Fruit fly (Drosophila melanogaster): ENCODE results near the gene CG13643.

Gene CG13643

DNA sequence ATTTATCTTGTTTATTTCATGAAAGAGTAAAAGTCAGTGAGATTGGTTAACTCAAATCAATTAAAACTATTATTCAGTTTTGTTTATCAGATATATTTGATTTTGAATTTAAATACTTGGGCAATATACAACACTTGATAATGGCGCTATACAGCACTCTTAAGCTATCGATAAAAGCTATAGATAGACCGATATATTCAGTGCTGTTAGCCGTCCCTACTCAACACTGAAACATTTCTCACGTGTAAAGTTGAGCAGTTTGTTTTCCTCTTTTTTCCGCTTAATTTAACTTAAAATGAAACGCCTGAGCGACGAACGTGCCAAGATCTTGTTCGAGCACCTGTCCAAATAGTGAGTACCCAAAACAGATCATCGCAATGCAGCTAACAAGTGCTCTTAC is 55.4 kb downstream of the CG13643 start, which contains the start of gene CG7006 (continued):
- peak; percentile 44; the same call in 1 of the 3 replicates for TF ChIP-seq CG6175 (GFP tag; IDR thresholded peaks at IDR 0.05)
- peak; percentile 85 for TF ChIP-seq CG16779 (GFP tag; IDR thresholded peaks at IDR 0.05)
- TF ChIP-seq pho (GFP tag; optimal IDR thresholded peaks at IDR 0.05), result peak; percentile 84
- no peak for TF ChIP-seq twi (tag; optimal IDR thresholded peaks at IDR 0.05)
- TF ChIP-seq HmgZ (tag; optimal IDR thresholded peaks at IDR 0.05), result peak; percentile 87
- TF ChIP-seq fu2 (GFP tag; optimal IDR thresholded peaks at IDR 0.05), result peak; percentile 76
- TF ChIP-seq CG7357 (GFP tag; IDR thresholded peaks at IDR 0.05), result no peak
- TF ChIP-seq trem (tag; optimal IDR thresholded peaks at IDR 0.05), result peak; percentile 74
- no peak for TF ChIP-seq unpg (GFP tag; optimal IDR thresholded peaks at IDR 0.05)
- no peak; the same call in 1 of the 2 replicates for TF ChIP-seq ro (GFP tag; IDR thresholded peaks at IDR 0.05)
- no peak for TF ChIP-seq CG6683 (GFP tag; optimal IDR thresholded peaks at IDR 0.05)
- no peak for TF ChIP-seq ATbp (GFP tag; optimal IDR thresholded peaks at IDR 0.05)
- peak; percentile 35 for TF ChIP-seq Six4 (GFP tag; optimal IDR thresholded peaks at IDR 0.05)
- peak; percentile 69 for TF ChIP-seq Side (GFP tag; optimal IDR thresholded peaks at IDR 0.05)
- peak; percentile 87 for TF ChIP-seq Dad (GFP tag; optimal IDR thresholded peaks at IDR 0.05)
- no peak for TF ChIP-seq Oaz (GFP tag; IDR thresholded peaks at IDR 0.05)
- no peak for TF ChIP-seq CG2202 (tag; optimal IDR thresholded peaks at IDR 0.05)
- TF ChIP-seq ewg (GFP tag; optimal IDR thresholded peaks at IDR 0.05), result peak; percentile 15
- TF ChIP-seq CG12769 (tag; optimal IDR thresholded peaks at IDR 0.05), result peak; percentile 87
- TF ChIP-seq MESR4 (GFP tag; optimal IDR thresholded peaks at IDR 0.05), result peak; percentile 72
- TF ChIP-seq lbe (GFP tag; optimal IDR thresholded peaks at IDR 0.05), result no peak
- TF ChIP-seq CG10366 (GFP tag; IDR thresholded peaks at IDR 0.05), result peak; percentile 53
- no peak for TF ChIP-seq Sox100B (GFP tag; optimal IDR thresholded peaks at IDR 0.05)
- TF ChIP-seq slp2 (GFP tag; optimal IDR thresholded peaks at IDR 0.05), result peak; percentile 60
- peak; percentile 48 for TF ChIP-seq Atf3 (GFP tag; optimal IDR thresholded peaks at IDR 0.05)
- no peak for TF ChIP-seq Trl (optimal IDR thresholded peaks at IDR 0.05)
- TF ChIP-seq Trl (GFP tag; optimal IDR thresholded peaks at IDR 0.05), result peak; percentile 82
- TF ChIP-seq CG34224 (GFP tag; IDR thresholded peaks at IDR 0.05; ENCODE audit: partially characterized antibody), result peak; percentile 72
- TF ChIP-seq CG34376 (GFP tag; optimal IDR thresholded peaks at IDR 0.05), result peak; percentile 33
- TF ChIP-seq D (optimal IDR thresholded peaks at IDR 0.05), result no peak
- TF ChIP-seq D (GFP tag; optimal IDR thresholded peaks at IDR 0.05), result no peak
- TF ChIP-seq CG11560 (tag; IDR thresholded peaks at IDR 0.05), result peak; percentile 60; the same call in 2 of the 3 replicates
- TF ChIP-seq MBD-R2 (GFP tag; IDR thresholded peaks at IDR 0.05), result peak; percentile 81
- no peak for TF ChIP-seq esg (GFP tag; conservative IDR thresholded peaks at IDR 0.05)
- TF ChIP-seq tx (GFP tag; optimal IDR thresholded peaks at IDR 0.05), result peak; percentile 75
- peak; percentile 36 for TF ChIP-seq CG17802 (tag; optimal IDR thresholded peaks at IDR 0.05)
- TF ChIP-seq ara (GFP tag; IDR thresholded peaks at IDR 0.05), result peak; percentile 39; the same call in 1 of the 2 replicates
- peak; percentile 58 for TF ChIP-seq CoRest (tag; optimal IDR thresholded peaks at IDR 0.05)
- peak; percentile 34 for TF ChIP-seq disco-r (GFP tag; optimal IDR thresholded peaks at IDR 0.05)
- peak; percentile 87 for TF ChIP-seq HLH54F (GFP tag; optimal IDR thresholded peaks at IDR 0.05)
- TF ChIP-seq Hr78 (GFP tag; optimal IDR thresholded peaks at IDR 0.05), result no peak
- no peak for TF ChIP-seq Kr (GFP tag; optimal IDR thresholded peaks at IDR 0.05)
- TF ChIP-seq CG7745 (tag; optimal IDR thresholded peaks at IDR 0.05), result no peak
- TF ChIP-seq sisA (GFP tag; IDR thresholded peaks at IDR 0.05), result peak; percentile 51; the same call in 1 of the 2 replicates
- no peak for TF ChIP-seq ac (GFP tag; optimal IDR thresholded peaks at IDR 0.05)
- TF ChIP-seq E2f1 (GFP tag; IDR thresholded peaks at IDR 0.05), result 0 out of 2 replicates have a peak, but pooled peaks have one; percentile 42
- TF ChIP-seq D19B (GFP tag; optimal IDR thresholded peaks at IDR 0.05), result no peak
- peak; percentile 84 for TF ChIP-seq lilli (GFP tag; optimal IDR thresholded peaks at IDR 0.05)
- TF ChIP-seq CG7839 (tag; optimal IDR thresholded peaks at IDR 0.05), result no peak
- no peak for TF ChIP-seq CG6654 (GFP tag; optimal IDR thresholded peaks at IDR 0.05)
- TF ChIP-seq odd (GFP tag; optimal IDR thresholded peaks at IDR 0.05), result no peak
- TF ChIP-seq sim (GFP tag; IDR thresholded peaks at IDR 0.05), result no peak
